Worm (Caenorhabditis elegans): ENCODE data around the gene mat-3.

DNA sequence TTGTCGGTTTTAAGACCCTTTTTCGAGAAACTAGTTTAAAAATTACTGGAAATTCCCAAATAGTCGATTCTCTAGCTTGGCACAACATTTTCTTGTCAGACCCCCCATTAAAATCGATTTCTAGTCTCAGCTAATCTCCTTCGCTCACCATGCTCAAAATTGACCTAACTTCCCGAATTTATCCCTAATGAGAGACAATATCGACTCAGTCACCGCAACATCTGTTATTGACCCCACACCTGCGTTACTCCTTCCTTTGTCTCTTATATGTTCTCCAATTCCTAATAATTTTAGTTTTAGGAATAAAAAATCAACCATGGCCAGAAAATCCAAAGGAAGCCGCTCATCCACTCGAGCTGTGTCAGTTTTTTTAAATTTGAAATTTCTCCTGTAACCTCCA, 46.2 kb upstream of the mat-3 start, which contains the start of gene cec-8:
- TF ChIP-seq pha-4 (GFP tag; IDR thresholded peaks at IDR 0.05): no peak
- no peak for TF ChIP-seq pha-4 (tag; optimal IDR thresholded peaks at IDR 0.05)
- TF ChIP-seq nhr-28 (tag; optimal IDR thresholded peaks at IDR 0.05): no peak
- no peak for TF ChIP-seq pqm-1 (tag; optimal IDR thresholded peaks at IDR 0.05)
- no peak for TF ChIP-seq lin-39 (tag; optimal IDR thresholded peaks at IDR 0.05)
- TF ChIP-seq mxl-2 (GFP tag; conservative IDR thresholded peaks at IDR 0.05): no peak
- no peak for TF ChIP-seq unc-62 (GFP tag; optimal IDR thresholded peaks at IDR 0.05 in 1 of 2)
- no peak for TF ChIP-seq unc-62 (tag; optimal IDR thresholded peaks at IDR 0.05)
- TF ChIP-seq F49E8.2 (tag; optimal IDR thresholded peaks at IDR 0.05; ENCODE audit: borderline replicate concordance): no peak
- TF ChIP-seq ztf-11 (tag; optimal IDR thresholded peaks at IDR 0.05): no peak
- TF ChIP-seq hlh-30 (tag; optimal IDR thresholded peaks at IDR 0.05; ENCODE audit: insufficient read depth): no peak
- TF ChIP-seq nhr-48 (tag; optimal IDR thresholded peaks at IDR 0.05): no peak
- TF ChIP-seq mes-2 (tag; optimal IDR thresholded peaks at IDR 0.05; ENCODE audit: poor library complexity, severe bottlenecking): no peak
- TF ChIP-seq nhr-111 (GFP tag; optimal IDR thresholded peaks at IDR 0.05): no peak
- no peak for TF ChIP-seq nhr-76 (tag; optimal IDR thresholded peaks at IDR 0.05)
- no peak for TF ChIP-seq lin-38 (GFP tag; IDR thresholded peaks at IDR 0.05)
